Fruit fly (Drosophila melanogaster) Kc167 (cell line): ENCODE data around the gene capt.

Source experiments
- Myc ChIP-seq: fragments of >200 bp; optimal IDR thresholded peaks from 2 replicates; lab custom pipeline; 2017; ENCODE audit warnings: missing external identifiers
- Sin3A ChIP-seq: fragments of >200 bp; optimal IDR thresholded peaks from 2 replicates; lab custom pipeline; 2018; ENCODE audit warnings: missing external identifiers
- insv ChIP-seq: fragments of >200 bp; optimal IDR thresholded peaks from 3 replicates; lab custom pipeline; 2018; ENCODE audit warnings: missing external identifiers
- psq ChIP-seq: fragments of >200 bp; optimal IDR thresholded peaks from 2 replicates; lab custom pipeline; 2017; ENCODE audit warnings: missing external identifiers

dm6 chr2L:1199912-1200721 is 42.1 kb upstream of the capt start, which contains the start of the genes CG43349 and CG5011:
- TF ChIP-seq psq (no peak), Myc (lab: Kevin White, UChicago) (no peak), Sin3A (lab: Kevin White, UChicago) (no peak), insv (lab: Kevin White, UChicago) (no peak)
